Fruit fly (Drosophila melanogaster) whole organism, embryonic: ENCODE measurements around the gene Gycalpha99B.
A peak's percentile ranks its signal among the peaks of the same experiment; 100 is the strongest.

Experiments used
- CG10654 ChIP-seq: fragments of 200-800 bp; sonication (Bioruptor generic); optimal IDR thresholded peaks from 2 replicates; lab custom pipeline; 2016; ENCODE audit warnings: missing biosample characterization, missing genetic modification characterization
- CG10959 ChIP-seq: fragments of 200-800 bp; sonication (Bioruptor generic); IDR thresholded peaks from 2 replicates; pipeline ENCODE4 v1.3.6; 2022; ENCODE audit warnings: missing biosample characterization, missing genetic modification characterization
- CG11093 ChIP-seq: fragments of 200-800 bp; sonication (Bioruptor generic); IDR thresholded peaks from 3 replicates; pipeline ENCODE4 v1.3.6; 2022; ENCODE audit warnings: missing biosample characterization, missing genetic modification characterization
- CG12071 ChIP-seq: fragments of 200-800 bp; sonication (Bioruptor generic); optimal IDR thresholded peaks from 3 replicates; lab custom pipeline; 2018; ENCODE audit warnings: missing biosample characterization, mild to moderate bottlenecking, missing genetic modification characterization
- CG12391 ChIP-seq: fragments of 200-800 bp; sonication (Bioruptor generic); optimal IDR thresholded peaks from 3 replicates; lab custom pipeline; 2018; ENCODE audit warnings: missing biosample characterization, mild to moderate bottlenecking, missing genetic modification characterization, moderate library complexity
- CG13296 ChIP-seq: fragments of 200-800 bp; sonication (Bioruptor generic); optimal IDR thresholded peaks from 3 replicates; lab custom pipeline; 2018; ENCODE audit warnings: missing biosample characterization, mild to moderate bottlenecking, missing genetic modification characterization
- CG13775 ChIP-seq: fragments of 200-800 bp; sonication (Bioruptor generic); optimal IDR thresholded peaks from 3 replicates; lab custom pipeline; 2017; ENCODE audit warnings: missing biosample characterization, mild to moderate bottlenecking, missing genetic modification characterization
- CG14667 ChIP-seq: fragments of 200-800 bp; sonication (Bioruptor generic); IDR thresholded peaks from 2 replicates; pipeline ENCODE4 v1.3.6; 2022; ENCODE audit warnings: missing biosample characterization, missing genetic modification characterization
- CG15073 ChIP-seq: fragments of 200-800 bp; sonication (Bioruptor generic); optimal IDR thresholded peaks from 2 replicates; lab custom pipeline; 2016; ENCODE audit warnings: missing biosample characterization, missing genetic modification characterization
- CG15479 ChIP-seq: fragments of 200-800 bp; sonication (Bioruptor generic); optimal IDR thresholded peaks from 3 replicates; lab custom pipeline; 2019; ENCODE audit warnings: missing biosample characterization, mild to moderate bottlenecking, missing genetic modification characterization, moderate library complexity
- CG18476 ChIP-seq: fragments of 200-800 bp; sonication (Bioruptor generic); optimal IDR thresholded peaks from 2 replicates; lab custom pipeline; 2016; ENCODE audit warnings: missing biosample characterization, mild to moderate bottlenecking, missing genetic modification characterization
- CG18599 ChIP-seq: fragments of 200-800 bp; sonication (Bioruptor generic); optimal IDR thresholded peaks from 3 replicates; lab custom pipeline; 2017; ENCODE audit warnings: missing biosample characterization, missing genetic modification characterization, mild to moderate bottlenecking, moderate library complexity, missing genetic modification reagents
- CG3407 ChIP-seq: fragments of 200-800 bp; sonication (Bioruptor generic); optimal IDR thresholded peaks from 2 replicates; lab custom pipeline; 2018; ENCODE audit warnings: missing biosample characterization, mild to moderate bottlenecking, missing genetic modification characterization
- CG34224 ChIP-seq: fragments of 200-800 bp; sonication (Bioruptor generic); IDR thresholded peaks from 3 replicates; pipeline ENCODE4 v1.3.6; 2022; ENCODE audit warnings: missing biosample characterization, missing genetic modification characterization; ENCODE audit not compliant: partially characterized antibody
- CG3995 ChIP-seq: fragments of 200-800 bp; sonication (Bioruptor generic); optimal IDR thresholded peaks from 3 replicates; lab custom pipeline; 2016; ENCODE audit warnings: missing biosample characterization, missing genetic modification characterization
- CG4854 ChIP-seq: fragments of 200-800 bp; sonication (Bioruptor generic); optimal IDR thresholded peaks from 2 replicates; lab custom pipeline; 2016; ENCODE audit warnings: missing biosample characterization, missing genetic modification characterization, inconsistent platforms
- CG7786 ChIP-seq: fragments of 200-800 bp; sonication (Bioruptor generic); optimal IDR thresholded peaks from 2 replicates; lab custom pipeline; 2016; ENCODE audit warnings: missing biosample characterization, missing genetic modification characterization
- CG7928 ChIP-seq: fragments of 200-800 bp; sonication (Bioruptor generic); optimal IDR thresholded peaks from 2 replicates; lab custom pipeline; 2017; ENCODE audit warnings: missing biosample characterization, mild to moderate bottlenecking, missing genetic modification characterization
- D19A ChIP-seq: fragments of 200-800 bp; optimal IDR thresholded peaks from 3 replicates; lab custom pipeline; 2019; ENCODE audit warnings: missing biosample characterization, mild to moderate bottlenecking, missing genetic modification characterization, moderate library complexity
- D19B ChIP-seq: fragments of 200-800 bp; sonication (Bioruptor generic); optimal IDR thresholded peaks from 2 replicates; lab custom pipeline; 2017; ENCODE audit warnings: missing biosample characterization, mild to moderate bottlenecking, missing genetic modification characterization
- Dip3 ChIP-seq: fragments of 200-800 bp; sonication (Bioruptor generic); optimal IDR thresholded peaks from 3 replicates; lab custom pipeline; 2016; ENCODE audit warnings: missing biosample characterization, missing genetic modification characterization
- H2.0 ChIP-seq: fragments of 200-800 bp; sonication (Bioruptor generic); IDR thresholded peaks from 2 replicates; pipeline ENCODE4 v1.3.6; 2022; ENCODE audit warnings: missing biosample characterization, missing genetic modification characterization
- HHEX ChIP-seq: fragments of 200-800 bp; sonication (Bioruptor generic); optimal IDR thresholded peaks from 3 replicates; lab custom pipeline; 2017; ENCODE audit warnings: missing biosample characterization, mild to moderate bottlenecking, missing genetic modification characterization, missing genetic modification reagents
- HLH3B ChIP-seq: fragments of 200-800 bp; sonication (Bioruptor generic); IDR thresholded peaks from 2 replicates; pipeline ENCODE4 v1.3.6; 2022; ENCODE audit warnings: missing biosample characterization, missing genetic modification characterization
- Nf-YA ChIP-seq: fragments of 200-800 bp; sonication (Bioruptor generic); IDR thresholded peaks from 2 replicates; pipeline ENCODE4 v1.3.6; 2022; ENCODE audit warnings: missing biosample characterization, missing genetic modification characterization
- Nf-YB ChIP-seq: fragments of 200-800 bp; sonication (Bioruptor generic); optimal IDR thresholded peaks from 3 replicates; lab custom pipeline; 2019; ENCODE audit warnings: missing biosample characterization, mild to moderate bottlenecking, missing genetic modification characterization, moderate library complexity
- Nf-YC ChIP-seq: fragments of 200-800 bp; optimal IDR thresholded peaks from 3 replicates; lab custom pipeline; 2019; ENCODE audit warnings: missing biosample characterization, mild to moderate bottlenecking, missing genetic modification characterization, moderate library complexity
- Ssrp ChIP-seq: fragments of 200-800 bp; sonication (Bioruptor generic); optimal IDR thresholded peaks from 2 replicates; lab custom pipeline; 2018; ENCODE audit warnings: missing biosample characterization, mild to moderate bottlenecking, missing genetic modification characterization, moderate library complexity
- Stat92E ChIP-seq, 3 experiments: fragments of >200 bp in 2 of 3; fragments of 200-800 bp in 1 of 3; sonication (Bioruptor generic) in 1 of 3; optimal IDR thresholded peaks; 2 replicates each; lab custom pipeline; 2017 to 2019; ENCODE audit warnings: missing biosample characterization in 3 of 3, missing genetic modification characterization in 3 of 3, mild to moderate bottlenecking in 1 of 3, moderate library complexity in 1 of 3
- bbx ChIP-seq: fragments of 200-800 bp; sonication (Bioruptor generic); IDR thresholded peaks from 2 replicates; pipeline ENCODE4 v1.3.6; 2022; ENCODE audit warnings: missing biosample characterization, missing genetic modification characterization; ENCODE audit not compliant: partially characterized antibody
- chinmo ChIP-seq: fragments of 200-800 bp; sonication (Bioruptor generic); IDR thresholded peaks from 4 replicates; pipeline ENCODE4 v1.3.6; 2022; ENCODE audit warnings: missing biosample characterization, missing genetic modification characterization; ENCODE audit not compliant: partially characterized antibody
- chm ChIP-seq: fragments of 200-800 bp; sonication (Bioruptor generic); IDR thresholded peaks from 2 replicates; pipeline ENCODE4 v1.3.6; 2022; ENCODE audit warnings: missing biosample characterization, missing genetic modification characterization
- ci ChIP-seq: fragments of 200-800 bp; sonication (Bioruptor generic); IDR thresholded peaks from 3 replicates; pipeline ENCODE4 v1.3.6; 2022; ENCODE audit warnings: missing biosample characterization, missing genetic modification characterization
- crol ChIP-seq: fragments of 200-800 bp; sonication (Bioruptor generic); IDR thresholded peaks from 2 replicates; pipeline ENCODE4 v1.3.6; 2022; ENCODE audit warnings: missing biosample characterization, missing genetic modification characterization
- dmrt99B ChIP-seq: fragments of 200-800 bp; sonication (Bioruptor generic); optimal IDR thresholded peaks from 2 replicates; lab custom pipeline; 2018; ENCODE audit warnings: missing biosample characterization, mild to moderate bottlenecking, missing genetic modification characterization, moderate library complexity
- dpn ChIP-seq, 2 experiments: fragments of 200-800 bp; sonication (Bioruptor generic); optimal IDR thresholded peaks; 3 replicates each; lab custom pipeline; 2016; ENCODE audit warnings: missing biosample characterization in 2 of 2, missing genetic modification characterization in 2 of 2
- grau ChIP-seq: fragments of 200-800 bp; optimal IDR thresholded peaks from 3 replicates; lab custom pipeline; 2019; ENCODE audit warnings: missing biosample characterization, mild to moderate bottlenecking, missing genetic modification characterization, moderate library complexity
- ham ChIP-seq: fragments of 200-800 bp; sonication (Bioruptor generic); IDR thresholded peaks from 2 replicates; pipeline ENCODE4 v1.3.6; 2022; ENCODE audit warnings: missing biosample characterization, missing genetic modification characterization
- inv ChIP-seq: fragments of 200-800 bp; sonication (Bioruptor generic); IDR thresholded peaks from 2 replicates; pipeline ENCODE4 v1.3.6; 2022; ENCODE audit warnings: missing biosample characterization, missing genetic modification characterization; ENCODE audit not compliant: partially characterized antibody
- jumu ChIP-seq: fragments of 200-800 bp; sonication (Bioruptor generic); optimal IDR thresholded peaks from 3 replicates; lab custom pipeline; 2016; ENCODE audit warnings: missing biosample characterization, missing genetic modification characterization
- lbe ChIP-seq: fragments of 200-800 bp; sonication (Bioruptor generic); optimal IDR thresholded peaks from 2 replicates; lab custom pipeline; 2016; ENCODE audit warnings: missing biosample characterization, mild to moderate bottlenecking, missing genetic modification characterization
- oc ChIP-seq: fragments of 200-800 bp; sonication (Bioruptor generic); optimal IDR thresholded peaks from 2 replicates; lab custom pipeline; 2018; ENCODE audit warnings: missing biosample characterization, mild to moderate bottlenecking, missing genetic modification characterization, moderate library complexity
- phol ChIP-seq: fragments of 200-800 bp; sonication (Bioruptor generic); optimal IDR thresholded peaks from 3 replicates; lab custom pipeline; 2018; ENCODE audit warnings: missing biosample characterization, mild to moderate bottlenecking, missing genetic modification characterization, moderate library complexity
- pita ChIP-seq: fragments of 200-800 bp; sonication (Bioruptor generic); optimal IDR thresholded peaks from 2 replicates; lab custom pipeline; 2017; ENCODE audit warnings: missing biosample characterization, mild to moderate bottlenecking, missing genetic modification characterization
- pros ChIP-seq: fragments of 200-800 bp; sonication (Bioruptor generic); optimal IDR thresholded peaks from 3 replicates; lab custom pipeline; 2019; ENCODE audit warnings: missing biosample characterization, mild to moderate bottlenecking, missing genetic modification characterization, moderate library complexity
- sens ChIP-seq: fragments of 200-800 bp; sonication (Bioruptor generic); peaks from one replicate; lab custom pipeline; 2016; ENCODE audit warnings: missing biosample characterization, missing genetic modification characterization
- sna ChIP-seq: fragments of 200-800 bp; sonication (Bioruptor generic); IDR thresholded peaks from 2 replicates; pipeline ENCODE4 v1.3.6; 2022; ENCODE audit warnings: missing biosample characterization, missing genetic modification characterization; ENCODE audit not compliant: partially characterized antibody
- ttk ChIP-seq: fragments of 200-800 bp; sonication (Bioruptor generic); IDR thresholded peaks from 2 replicates; pipeline ENCODE4 v2.1.2; 2022; ENCODE audit warnings: missing biosample characterization, missing genetic modification characterization
- vfl ChIP-seq: fragments of 200-800 bp; sonication (Bioruptor generic); optimal IDR thresholded peaks from 2 replicates; lab custom pipeline; 2016; ENCODE audit warnings: missing biosample characterization, missing genetic modification characterization

Gene Gycalpha99B

dm6 chr3R:29689833-29690538 is 7.7 kb downstream of the Gycalpha99B start (continued):
- TF ChIP-seq sna (no peak), bbx (GFP tag; lab: Robert Waterston, UW) (no peak), CG4854 (no peak), ham (GFP tag; lab: Robert Waterston, UW) (no peak), CG34224 (GFP tag; lab: Robert Waterston, UW) (no peak), CG18476 (no peak), Nf-YC (tag; lab: Kevin White, UChicago) (peak; percentile 71), inv (GFP tag; lab: Robert Waterston, UW) (no peak), pros (GFP tag; lab: Kevin White, UChicago) (no peak), lbe (no peak), CG15479 (GFP tag; lab: Kevin White, UChicago) (no peak), CG7786 (GFP tag; lab: Kevin White, UChicago) (no peak), Ssrp (tag; lab: Kevin White, UChicago) (no peak), oc (no peak), Dip3 (no peak), ci (GFP tag; lab: Robert Waterston, UW) (peak; percentile 17; the same call in 1 of the 3 replicates), CG18599 (no peak), pita (GFP tag; lab: Kevin White, UChicago) (no peak), CG13775 (no peak), chinmo (GFP tag; lab: Robert Waterston, UW) (0 out of 4 replicates have a peak, but pooled peaks have one; percentile 56), CG10654 (GFP tag; lab: Kevin White, UChicago) (no peak), phol (tag; lab: Kevin White, UChicago) (peak; percentile 17), Nf-YB (GFP tag; lab: Kevin White, UChicago) (peak; percentile 57), vfl (GFP tag; lab: Kevin White, UChicago) (no peak), dmrt99B (tag; lab: Kevin White, UChicago) (no peak), CG11093 (GFP tag; lab: Robert Waterston, UW) (no peak), CG3995 (GFP tag; lab: Kevin White, UChicago) (no peak), CG15073 (GFP tag; lab: Kevin White, UChicago) (no peak), CG12071 (GFP tag; lab: Kevin White, UChicago) (no peak), CG10959 (GFP tag; lab: Robert Waterston, UW) (no peak), CG3407 (GFP tag; lab: Kevin White, UChicago) (no peak), CG14667 (no peak), H2.0 (GFP tag; lab: Robert Waterston, UW) (no peak), HHEX (GFP tag; lab: Kevin White, UChicago) (no peak), jumu (no peak), Nf-YA (GFP tag; lab: Robert Waterston, UW) (no peak), dpn (GFP tag; optimal IDR thresholded peaks at IDR 0.05; lab: Kevin White, UChicago) (no peak), crol (GFP tag; lab: Robert Waterston, UW) (peak; percentile 96), CG13296 (GFP tag; lab: Kevin White, UChicago) (no peak), grau (tag; lab: Kevin White, UChicago) (no peak), CG7928 (GFP tag; lab: Kevin White, UChicago) (no peak), sens (GFP tag; lab: Kevin White, UChicago) (peak; percentile 79), ttk (peak; percentile 49; the same call in 1 of the 2 replicates), HLH3B (GFP tag; lab: Robert Waterston, UW) (no peak), CG12391 (tag; lab: Kevin White, UChicago) (no peak), chm (GFP tag; lab: Robert Waterston, UW) (0 out of 2 replicates have a peak, but pooled peaks have one; percentile 19), Stat92E (GFP tag; optimal IDR thresholded peaks at IDR 0.05; lab: Kevin White, UChicago) (no peak), D19A (tag; lab: Kevin White, UChicago) (peak; percentile 93), D19B (GFP tag; lab: Kevin White, UChicago) (no peak)
